Fruit fly (Drosophila melanogaster): ENCODE measurements around the gene Ets21C.

Gene Ets21C

dm6 chr2L:574226-574625 lies 21.5 kb upstream of the Ets21C start, which contains the start of the genes Ipk2 and cold (continued):
- TF ChIP-seq amos (GFP tag; IDR thresholded peaks at IDR 0.05; ENCODE audit: partially characterized antibody), result no peak; the same call in 1 of the 2 replicates
- no peak for TF ChIP-seq br (optimal IDR thresholded peaks at IDR 0.05)
- peak; percentile 91 for TF ChIP-seq lab (GFP tag; optimal IDR thresholded peaks at IDR 0.05)
- peak; percentile 88 for TF ChIP-seq zfh2 (GFP tag; optimal IDR thresholded peaks at IDR 0.05)
- peak; percentile 70 for TF ChIP-seq CG2116 (GFP tag; optimal IDR thresholded peaks at IDR 0.05)
- peak; percentile 21; the same call in 1 of the 3 replicates for TF ChIP-seq H15 (GFP tag; IDR thresholded peaks at IDR 0.05)
- peak; percentile 20 for TF ChIP-seq HmgD (GFP tag; optimal IDR thresholded peaks at IDR 0.05)
- TF ChIP-seq CG33557 (GFP tag; optimal IDR thresholded peaks at IDR 0.05), result peak; percentile 68
- TF ChIP-seq dan (GFP tag; IDR thresholded peaks at IDR 0.05), result no peak
- TF ChIP-seq Optix (GFP tag; IDR thresholded peaks at IDR 0.05), result peak; percentile 57; the same call in 1 of the 3 replicates
- peak; percentile 80 for TF ChIP-seq CG9215 (GFP tag; IDR thresholded peaks at IDR 0.05)
- TF ChIP-seq wdn (GFP tag; IDR thresholded peaks at IDR 0.05), result peak; percentile 59
- TF ChIP-seq CG17612 (GFP tag; IDR thresholded peaks at IDR 0.05), result peak; percentile 14; the same call in 1 of the 2 replicates
- no peak for TF ChIP-seq ash1 (GFP tag; optimal IDR thresholded peaks at IDR 0.05)
- TF ChIP-seq slp2 (GFP tag; optimal IDR thresholded peaks at IDR 0.05), result peak; percentile 53
- TF ChIP-seq CG17359 (tag; optimal IDR thresholded peaks at IDR 0.05), result peak; percentile 62
- TF ChIP-seq YL-1 (GFP tag; optimal IDR thresholded peaks at IDR 0.05), result peak; percentile 93
- peak; percentile 94 for TF ChIP-seq CG17186 (GFP tag; optimal IDR thresholded peaks at IDR 0.05)
- no peak for TF ChIP-seq sr (GFP tag; IDR thresholded peaks at IDR 0.05)
- TF ChIP-seq hkb (optimal IDR thresholded peaks at IDR 0.05), result peak; percentile 92
- TF ChIP-seq hkb (GFP tag; IDR thresholded peaks at IDR 0.05), result peak; percentile 67
- no peak for TF ChIP-seq CG15269 (tag; optimal IDR thresholded peaks at IDR 0.05)
- TF ChIP-seq CG12236 (GFP tag; optimal IDR thresholded peaks at IDR 0.05), result peak; percentile 44
- no peak for TF ChIP-seq aop (GFP tag; IDR thresholded peaks at IDR 0.05)
- TF ChIP-seq lbe (GFP tag; optimal IDR thresholded peaks at IDR 0.05), result peak; percentile 80
- peak; percentile 58 for TF ChIP-seq Dek (tag; optimal IDR thresholded peaks at IDR 0.05)
- no peak for TF ChIP-seq Neu2 (GFP tag; optimal IDR thresholded peaks at IDR 0.05; ENCODE audit: borderline replicate concordance)
- peak; percentile 64 for TF ChIP-seq croc (GFP tag; conservative IDR thresholded peaks at IDR 0.05)
- 0 out of 3 replicates have a peak, but pooled peaks have one; percentile 22 for TF ChIP-seq CG2199 (GFP tag; IDR thresholded peaks at IDR 0.05)
- peak; percentile 63 for TF ChIP-seq mirr (GFP tag; optimal IDR thresholded peaks at IDR 0.05)
- peak; percentile 93 for TF ChIP-seq CG14710 (tag; optimal IDR thresholded peaks at IDR 0.05)
- TF ChIP-seq Adf1 (GFP tag; IDR thresholded peaks at IDR 0.05), result peak; percentile 45; the same call in 1 of the 2 replicates
- peak; percentile 78 for TF ChIP-seq E2f2 (GFP tag; IDR thresholded peaks at IDR 0.05)
- peak; percentile 55 for TF ChIP-seq CG3163 (GFP tag; optimal IDR thresholded peaks at IDR 0.05)
- TF ChIP-seq pros (GFP tag; optimal IDR thresholded peaks at IDR 0.05), result no peak
- peak; percentile 91 for TF ChIP-seq CG18599 (GFP tag; optimal IDR thresholded peaks at IDR 0.05)
- TF ChIP-seq Six4 (GFP tag; optimal IDR thresholded peaks at IDR 0.05), result peak; percentile 50
- no peak for TF ChIP-seq CG5953 (GFP tag; IDR thresholded peaks at IDR 0.05)
- peak; percentile 83 for TF ChIP-seq dysf (GFP tag; IDR thresholded peaks at IDR 0.05)
- TF ChIP-seq HLH3B (GFP tag; IDR thresholded peaks at IDR 0.05), result peak; percentile 54; the same call in 1 of the 2 replicates
- peak; percentile 88 for TF ChIP-seq Xbp1 (GFP tag; optimal IDR thresholded peaks at IDR 0.05)
- TF ChIP-seq Hr3 (GFP tag; optimal IDR thresholded peaks at IDR 0.05), result peak; percentile 83
- peak; percentile 50 for TF ChIP-seq fd96Cb (tag; optimal IDR thresholded peaks at IDR 0.05)
- 0 out of 2 replicates have a peak, but pooled peaks have one; percentile 38 for TF ChIP-seq Dref (GFP tag; IDR thresholded peaks at IDR 0.05)
- TF ChIP-seq CG17912 (GFP tag; optimal IDR thresholded peaks at IDR 0.05), result no peak

All from whole organism, embryonic.